Fruit fly (Drosophila melanogaster): Measurements from ENCODE around the gene plum.

plum gene

DNA sequence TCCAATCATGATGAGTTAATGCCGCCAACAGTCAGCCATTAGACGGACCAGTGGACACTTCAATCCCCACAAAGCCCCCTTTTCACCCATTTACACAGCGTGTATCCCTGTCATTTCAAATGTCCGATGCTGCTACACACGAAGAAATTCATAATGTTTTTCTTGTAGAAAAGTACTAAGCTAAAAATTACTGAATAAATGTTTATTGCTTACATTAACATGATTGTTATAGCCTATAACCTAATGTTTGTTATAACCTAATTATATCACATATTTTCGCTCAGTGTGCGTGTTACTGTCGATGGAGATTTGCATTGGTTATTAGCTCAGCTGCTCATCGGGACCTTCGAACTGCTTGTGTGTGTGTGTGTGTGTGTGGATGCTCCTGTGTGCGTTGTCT lies 98.5 kb downstream of the plum start:
- TF ChIP-seq CG5204 (GFP tag; optimal IDR thresholded peaks at IDR 0.05) (no peak), CG12768 (GFP tag; optimal IDR thresholded peaks at IDR 0.05) (no peak), Mnt (GFP tag; optimal IDR thresholded peaks at IDR 0.05) (no peak), CG11617 (GFP tag; optimal IDR thresholded peaks at IDR 0.05) (no peak), cic (GFP tag; optimal IDR thresholded peaks at IDR 0.05) (no peak), ovo (GFP tag; optimal IDR thresholded peaks at IDR 0.05) (no peak), CG1620 (GFP tag; optimal IDR thresholded peaks at IDR 0.05) (no peak), CG33017 (tag; optimal IDR thresholded peaks at IDR 0.05) (no peak), CG14711 (tag; optimal IDR thresholded peaks at IDR 0.05) (no peak), cnc (optimal IDR thresholded peaks at IDR 0.05) (no peak), bab1 (GFP tag; optimal IDR thresholded peaks at IDR 0.05) (no peak), tj (GFP tag; optimal IDR thresholded peaks at IDR 0.05) (no peak), Hr96 (GFP tag; optimal IDR thresholded peaks at IDR 0.05) (no peak), kay (GFP tag; ENCODE audit: borderline replicate concordance) (no peak)

DNA sequence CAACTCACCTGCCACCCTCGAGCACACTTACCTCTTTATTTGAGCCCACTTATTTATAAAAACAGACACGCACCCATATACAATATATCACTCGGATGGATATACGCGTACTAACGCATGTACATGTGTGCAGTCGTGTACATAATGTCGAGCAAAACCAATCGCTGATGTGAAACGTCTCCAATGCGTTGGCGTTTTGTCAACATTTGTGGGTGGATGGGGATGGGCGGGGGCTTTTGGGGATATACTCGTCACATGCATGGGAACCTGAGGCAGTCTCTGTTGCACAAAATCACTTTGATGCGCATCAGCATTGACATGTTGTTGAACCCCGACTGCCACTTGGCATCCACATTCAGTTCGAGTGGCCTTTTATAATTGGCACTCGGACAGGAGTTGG lies 99.0 kb downstream of the plum start:
- TF ChIP-seq Mnt (GFP tag; optimal IDR thresholded peaks at IDR 0.05) = no peak
- TF ChIP-seq Hr96 (GFP tag; optimal IDR thresholded peaks at IDR 0.05) = no peak

DNA sequence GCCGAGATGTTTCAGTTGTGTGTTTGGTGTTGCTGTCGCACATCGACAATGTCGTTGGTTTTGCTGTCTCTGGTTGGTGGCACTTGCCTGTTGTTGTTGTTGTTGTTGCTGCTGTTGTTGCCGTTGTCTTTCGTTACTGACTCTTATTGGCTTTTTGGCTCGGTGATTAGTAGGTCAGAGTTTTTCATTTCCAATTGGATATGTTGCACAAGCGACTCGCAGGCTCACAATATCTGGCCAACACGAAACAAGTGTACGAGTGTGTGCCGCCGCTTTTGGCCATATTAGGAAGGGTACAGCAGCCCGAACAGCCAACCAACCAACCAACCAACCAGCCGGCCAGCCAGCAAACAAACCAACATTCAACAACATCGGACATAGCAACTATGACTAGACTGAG lies 101.3 kb downstream of the plum start:
- no peak for TF ChIP-seq pad (GFP tag; optimal IDR thresholded peaks at IDR 0.05)
- TF ChIP-seq CG7045 (GFP tag; optimal IDR thresholded peaks at IDR 0.05) = no peak
- TF ChIP-seq CG12768 (GFP tag; optimal IDR thresholded peaks at IDR 0.05) = no peak
- no peak for TF ChIP-seq toe (GFP tag; optimal IDR thresholded peaks at IDR 0.05)
- TF ChIP-seq Mnt (GFP tag; optimal IDR thresholded peaks at IDR 0.05) = no peak
- TF ChIP-seq Crg-1 (GFP tag; optimal IDR thresholded peaks at IDR 0.05) = no peak
- TF ChIP-seq Hr96 (GFP tag; optimal IDR thresholded peaks at IDR 0.05) = no peak
- TF ChIP-seq CG33017 (tag; optimal IDR thresholded peaks at IDR 0.05) = no peak
- no peak for TF ChIP-seq Clk (GFP tag; optimal IDR thresholded peaks at IDR 0.05)
- no peak for TF ChIP-seq CG1620 (GFP tag; optimal IDR thresholded peaks at IDR 0.05)
- TF ChIP-seq kay (GFP tag; ENCODE audit: borderline replicate concordance) = no peak
- no peak for TF ChIP-seq CG14711 (tag; optimal IDR thresholded peaks at IDR 0.05)
- TF ChIP-seq CG7101 (tag; optimal IDR thresholded peaks at IDR 0.05) = no peak
- TF ChIP-seq cic (GFP tag; optimal IDR thresholded peaks at IDR 0.05) = no peak

DNA sequence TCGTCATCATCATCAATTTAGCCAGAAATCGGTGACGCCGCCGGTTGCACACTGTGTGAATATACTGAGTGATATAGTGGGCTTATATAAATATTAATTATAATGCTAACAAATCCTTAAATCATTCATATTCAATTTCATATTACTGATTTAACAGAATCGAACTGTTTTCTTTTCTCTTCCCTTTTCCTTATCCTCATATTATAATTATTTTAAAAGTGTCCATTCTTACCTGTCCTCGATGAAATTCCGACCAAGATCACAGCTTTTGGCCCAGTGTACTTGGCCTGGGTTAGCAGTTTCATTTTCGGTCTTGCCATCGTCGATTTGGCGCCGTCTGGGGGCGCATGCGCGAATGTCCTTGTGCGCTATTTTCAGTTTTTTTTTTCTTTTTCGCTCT lies 102.0 kb downstream of the plum start:
- no peak for TF ChIP-seq Clk (GFP tag; optimal IDR thresholded peaks at IDR 0.05)
- TF ChIP-seq Mnt (GFP tag; optimal IDR thresholded peaks at IDR 0.05) = no peak
- no peak for TF ChIP-seq Crg-1 (GFP tag; optimal IDR thresholded peaks at IDR 0.05)
- no peak for TF ChIP-seq kay (GFP tag; ENCODE audit: borderline replicate concordance)
- no peak for TF ChIP-seq CG1620 (GFP tag; optimal IDR thresholded peaks at IDR 0.05)
- TF ChIP-seq CG7101 (tag; optimal IDR thresholded peaks at IDR 0.05) = no peak
- no peak for TF ChIP-seq cic (GFP tag; optimal IDR thresholded peaks at IDR 0.05)
- TF ChIP-seq CG5204 (GFP tag; optimal IDR thresholded peaks at IDR 0.05) = no peak
- no peak for TF ChIP-seq cnc (optimal IDR thresholded peaks at IDR 0.05)
- TF ChIP-seq bab1 (GFP tag; optimal IDR thresholded peaks at IDR 0.05) = no peak
- no peak for TF ChIP-seq Hr96 (GFP tag; optimal IDR thresholded peaks at IDR 0.05)
- no peak for TF ChIP-seq tj (GFP tag; optimal IDR thresholded peaks at IDR 0.05)
- no peak for TF ChIP-seq CG33017 (tag; optimal IDR thresholded peaks at IDR 0.05)
- TF ChIP-seq pad (GFP tag; optimal IDR thresholded peaks at IDR 0.05) = no peak
- TF ChIP-seq toe (GFP tag; optimal IDR thresholded peaks at IDR 0.05) = no peak
- TF ChIP-seq ovo (GFP tag; optimal IDR thresholded peaks at IDR 0.05) = no peak
- TF ChIP-seq CG12768 (GFP tag; optimal IDR thresholded peaks at IDR 0.05) = no peak
- TF ChIP-seq CG14711 (tag; optimal IDR thresholded peaks at IDR 0.05) = no peak
- no peak for TF ChIP-seq CG11617 (GFP tag; optimal IDR thresholded peaks at IDR 0.05)

- TF ChIP-seq kay (GFP tag; ENCODE audit: borderline replicate concordance) = peak; percentile 37
- no peak for TF ChIP-seq Clk (GFP tag; optimal IDR thresholded peaks at IDR 0.05)
These were observed 102.5 kb downstream of the plum start for dm6 chr3R:26432526-26432925.

dm6 chr3R:26429619-26430018 lies 105.4 kb downstream of the plum start:
- TF ChIP-seq CG33017 (tag; optimal IDR thresholded peaks at IDR 0.05) = no peak

- no peak for TF ChIP-seq CG5204 (GFP tag; optimal IDR thresholded peaks at IDR 0.05)
- TF ChIP-seq toe (GFP tag; optimal IDR thresholded peaks at IDR 0.05) = no peak
- no peak for TF ChIP-seq CG1620 (GFP tag; optimal IDR thresholded peaks at IDR 0.05)
- TF ChIP-seq Mnt (GFP tag; optimal IDR thresholded peaks at IDR 0.05) = no peak
- TF ChIP-seq bab1 (GFP tag; optimal IDR thresholded peaks at IDR 0.05) = no peak
- TF ChIP-seq CG11617 (GFP tag; optimal IDR thresholded peaks at IDR 0.05) = no peak
- no peak for TF ChIP-seq CG7045 (GFP tag; optimal IDR thresholded peaks at IDR 0.05)
- TF ChIP-seq cnc (optimal IDR thresholded peaks at IDR 0.05) = no peak
- no peak for TF ChIP-seq Clk (GFP tag; optimal IDR thresholded peaks at IDR 0.05)
- no peak for TF ChIP-seq CG7101 (tag; optimal IDR thresholded peaks at IDR 0.05)
- TF ChIP-seq pad (GFP tag; optimal IDR thresholded peaks at IDR 0.05) = no peak
- no peak for TF ChIP-seq Hr96 (GFP tag; optimal IDR thresholded peaks at IDR 0.05)
- no peak for TF ChIP-seq CG12768 (GFP tag; optimal IDR thresholded peaks at IDR 0.05)
- no peak for TF ChIP-seq CG14711 (tag; optimal IDR thresholded peaks at IDR 0.05)
- TF ChIP-seq tj (GFP tag; optimal IDR thresholded peaks at IDR 0.05) = no peak
These were observed 106.8 kb downstream of the plum start for dm6 chr3R:26428220-26428619.

dm6 chr3R:26425681-26426080 lies 109.3 kb downstream of the plum start, which contains the start of gene CG34291:
Gene CG34291 (minus strand): TSS chr3R:26425781.
- TF ChIP-seq kay (GFP tag; ENCODE audit: borderline replicate concordance) (no peak), pad (GFP tag; optimal IDR thresholded peaks at IDR 0.05) (no peak), CG12768 (GFP tag; optimal IDR thresholded peaks at IDR 0.05) (no peak), cic (GFP tag; optimal IDR thresholded peaks at IDR 0.05) (no peak), toe (GFP tag; optimal IDR thresholded peaks at IDR 0.05) (no peak), CG1620 (GFP tag; optimal IDR thresholded peaks at IDR 0.05) (no peak), CG33017 (tag; optimal IDR thresholded peaks at IDR 0.05) (no peak), Mnt (GFP tag; optimal IDR thresholded peaks at IDR 0.05) (no peak), tj (GFP tag; optimal IDR thresholded peaks at IDR 0.05) (no peak), ovo (GFP tag; optimal IDR thresholded peaks at IDR 0.05) (no peak), Hr96 (GFP tag; optimal IDR thresholded peaks at IDR 0.05) (no peak), CG11617 (GFP tag; optimal IDR thresholded peaks at IDR 0.05) (no peak), cnc (optimal IDR thresholded peaks at IDR 0.05) (no peak), CG7045 (GFP tag; optimal IDR thresholded peaks at IDR 0.05) (no peak), CG14711 (tag; optimal IDR thresholded peaks at IDR 0.05) (no peak)

Measured in whole organism, adult.